Worm (Caenorhabditis elegans) whole organism, young adult: Measurements from ENCODE around the gene vit-2.

ENCODE experiments used
- B0336.3 ChIP-seq: fragments of 200-800 bp; sonication (Bioruptor generic); IDR thresholded peaks from 2 replicates; pipeline ENCODE4 v1.3.6; 2022; ENCODE audit warnings: missing genetic modification characterization, missing compliant biosample characterization
- C06A6.2 ChIP-seq: fragments of 200-800 bp; sonication (Bioruptor generic); conservative IDR thresholded peaks from 2 replicates; pipeline ENCODE4 v1.3.6; 2022; ENCODE audit warnings: missing genetic modification characterization, missing compliant biosample characterization
- D2030.7 ChIP-seq: fragments of 200-800 bp; sonication (Bioruptor generic); IDR thresholded peaks from 2 replicates; pipeline ENCODE4 v1.3.6; 2022; ENCODE audit warnings: missing genetic modification reagents, missing genetic modification characterization, missing compliant biosample characterization
- F23B12.7 ChIP-seq: sonication (generic microtip); optimal IDR thresholded peaks from 2 replicates; lab custom pipeline; 2017; ENCODE audit warnings: missing genetic modification characterization, mild to moderate bottlenecking, missing compliant biosample characterization, antibody characterized with exemption, moderate library complexity; ENCODE audit not compliant: insufficient read depth
- F49E8.2 ChIP-seq: sonication (generic microtip); optimal IDR thresholded peaks from 3 replicates; lab custom pipeline; 2017; ENCODE audit warnings: missing genetic modification characterization, mild to moderate bottlenecking, missing compliant biosample characterization, antibody characterized with exemption, moderate library complexity; ENCODE audit not compliant: insufficient read depth
- F55B11.4 ChIP-seq: sonication (generic microtip); optimal IDR thresholded peaks from 2 replicates; lab custom pipeline; 2016; ENCODE audit warnings: missing compliant biosample characterization, missing genetic modification characterization, borderline replicate concordance; ENCODE audit not compliant: insufficient read depth
- Y79H2A.3 ChIP-seq: fragments of 200-800 bp; sonication (Bioruptor generic); conservative IDR thresholded peaks from 2 replicates; pipeline ENCODE4 v1.3.6; 2022; ENCODE audit warnings: missing genetic modification reagents, missing genetic modification characterization, missing compliant biosample characterization
- aptf-3 ChIP-seq: fragments of 200-800 bp; sonication (Bioruptor generic); IDR thresholded peaks from 2 replicates; pipeline ENCODE4 v1.3.6; 2022; ENCODE audit warnings: missing genetic modification characterization, missing compliant biosample characterization
- atf-7 ChIP-seq: sonication (generic microtip); optimal IDR thresholded peaks from 2 replicates; lab custom pipeline; 2017; ENCODE audit warnings: mild to moderate bottlenecking, missing genetic modification characterization, missing compliant biosample characterization
- athp-1 ChIP-seq: sonication (generic microtip); optimal IDR thresholded peaks from 2 replicates; lab custom pipeline; 2017; ENCODE audit warnings: mild to moderate bottlenecking, missing genetic modification characterization, missing compliant biosample characterization
- attf-6 ChIP-seq: fragments of 200-800 bp; sonication (Bioruptor generic); IDR thresholded peaks from 2 replicates; pipeline ENCODE4 v1.3.6; 2022; ENCODE audit warnings: missing genetic modification reagents, missing genetic modification characterization, missing compliant biosample characterization
- bed-1 ChIP-seq: fragments of 200-800 bp; sonication (Bioruptor generic); IDR thresholded peaks from 2 replicates; pipeline ENCODE4 v1.3.6; 2022; ENCODE audit warnings: missing genetic modification reagents, missing genetic modification characterization, missing compliant biosample characterization
- ceh-27 ChIP-seq: fragments of 200-800 bp; sonication (Bioruptor generic); optimal IDR thresholded peaks from 2 replicates; lab custom pipeline; 2018; ENCODE audit warnings: mild to moderate bottlenecking, missing genetic modification characterization, moderate library complexity, missing compliant biosample characterization
- ceh-79 ChIP-seq: sonication (generic microtip); optimal IDR thresholded peaks from 2 replicates; lab custom pipeline; 2017; ENCODE audit warnings: mild to moderate bottlenecking, missing genetic modification characterization, missing compliant biosample characterization
- chd-7 ChIP-seq: sonication (generic microtip); optimal IDR thresholded peaks from 2 replicates; lab custom pipeline; 2016; ENCODE audit warnings: mild to moderate bottlenecking, missing genetic modification characterization, moderate library complexity, missing compliant biosample characterization
- die-1 ChIP-seq: sonication (generic microtip); optimal IDR thresholded peaks from 2 replicates; lab custom pipeline; 2016; ENCODE audit warnings: missing genotype, mild to moderate bottlenecking, missing genetic modification characterization, missing compliant biosample characterization
- dox-1 ChIP-seq: fragments of 200-800 bp; sonication (Bioruptor generic); IDR thresholded peaks from 2 replicates; pipeline ENCODE4 v1.3.6; 2022; ENCODE audit warnings: missing genetic modification reagents, missing genetic modification characterization, missing compliant biosample characterization
- efl-1 ChIP-seq: fragments of 150-350 bp; optimal IDR thresholded peaks from 2 replicates; lab custom pipeline; 2014; ENCODE audit warnings: missing biosample characterization, missing genetic modification reagents, missing genetic modification characterization
- ekl-4 ChIP-seq: fragments of 200-800 bp; sonication (Bioruptor generic); IDR thresholded peaks from 2 replicates; pipeline ENCODE4 v1.3.6; 2022; ENCODE audit warnings: missing genetic modification reagents, missing genetic modification characterization, missing compliant biosample characterization
- gei-17 ChIP-seq: fragments of 200-800 bp; sonication (Bioruptor generic); optimal IDR thresholded peaks from 2 replicates; lab custom pipeline; 2018; ENCODE audit warnings: mild to moderate bottlenecking, missing genetic modification characterization, missing compliant biosample characterization
- him-1 ChIP-seq: sonication (generic microtip); optimal IDR thresholded peaks from 2 replicates; lab custom pipeline; 2016; ENCODE audit warnings: missing genotype, missing genetic modification reagents, missing genetic modification characterization, missing compliant biosample characterization
- hlh-26 ChIP-seq: fragments of 200-800 bp; sonication (Bioruptor generic); conservative IDR thresholded peaks from 2 replicates; pipeline ENCODE4 v1.3.6; 2022; ENCODE audit warnings: missing genetic modification reagents, missing genetic modification characterization, missing compliant biosample characterization
- let-526 ChIP-seq: fragments of 200-800 bp; sonication (Bioruptor generic); IDR thresholded peaks from 2 replicates; pipeline ENCODE4 v1.3.6; 2022; ENCODE audit warnings: missing genetic modification reagents, missing genetic modification characterization, missing compliant biosample characterization
- lin-26 ChIP-seq: fragments of 200-800 bp; sonication (Bioruptor generic); IDR thresholded peaks from 2 replicates; pipeline ENCODE4 v1.3.6; 2022; ENCODE audit warnings: missing genetic modification reagents, missing genetic modification characterization, missing compliant biosample characterization
- mel-28 ChIP-seq: sonication (generic microtip); optimal IDR thresholded peaks from 2 replicates; lab custom pipeline; 2016; ENCODE audit warnings: borderline replicate concordance, mild to moderate bottlenecking, missing genetic modification characterization, missing compliant biosample characterization
- mxl-1 ChIP-seq: sonication (generic microtip); optimal IDR thresholded peaks from 2 replicates; lab custom pipeline; 2016; ENCODE audit warnings: missing genetic modification characterization, missing compliant biosample characterization
- nhr-90 ChIP-seq: sonication (generic microtip); optimal IDR thresholded peaks from 2 replicates; lab custom pipeline; 2016; ENCODE audit warnings: missing genotype, mild to moderate bottlenecking, missing genetic modification characterization, missing compliant biosample characterization
- pbrm-1 ChIP-seq: fragments of 200-800 bp; sonication (Bioruptor generic); IDR thresholded peaks from 2 replicates; pipeline ENCODE4 v1.3.6; 2022; ENCODE audit warnings: missing genetic modification reagents, missing genetic modification characterization, missing compliant biosample characterization
- pha-4 ChIP-seq: fragments of 150-350 bp; sonication (generic microtip); optimal IDR thresholded peaks from 2 replicates; lab custom pipeline; 2014; ENCODE audit warnings: missing biosample characterization, missing genetic modification reagents, missing genetic modification characterization
- rec-8 ChIP-seq, 2 experiments: sonication (generic microtip); optimal IDR thresholded peaks; 2 replicates each; lab custom pipeline; 2016; ENCODE audit warnings: mild to moderate bottlenecking in 2 of 2, missing genetic modification characterization in 2 of 2, missing genetic modification reagents in 2 of 2, missing genotype in 2 of 2, missing biosample characterization in 1 of 2, missing compliant biosample characterization in 1 of 2, moderate library complexity in 1 of 2
- repo-1 ChIP-seq: sonication (generic microtip); optimal IDR thresholded peaks from 2 replicates; lab custom pipeline; 2017; ENCODE audit warnings: mild to moderate bottlenecking, missing genetic modification characterization, missing compliant biosample characterization
- rpc-1 ChIP-seq, 2 experiments: fragments of 150-350 bp in 1 of 2; sonication (generic microtip) in 1 of 2; optimal IDR thresholded peaks; 2 replicates each; lab custom pipeline; 2014 to 2018; ENCODE audit warnings: missing biosample characterization in 1 of 2, missing genetic modification characterization in 1 of 2, missing genetic modification reagents in 1 of 2, missing genotype in 1 of 2
- snpc-1.1 ChIP-seq: sonication (generic microtip); optimal IDR thresholded peaks from 2 replicates; lab custom pipeline; 2017; ENCODE audit warnings: missing genetic modification characterization, mild to moderate bottlenecking, missing compliant biosample characterization, antibody characterized with exemption, moderate library complexity, missing genotype, missing genetic modification reagents; ENCODE audit not compliant: insufficient read depth
- snpc-3.4 ChIP-seq: sonication (generic microtip); optimal IDR thresholded peaks from 2 replicates; lab custom pipeline; 2017; ENCODE audit warnings: missing genetic modification characterization, mild to moderate bottlenecking, missing compliant biosample characterization, antibody characterized with exemption, moderate library complexity, missing genotype, missing genetic modification reagents
- sptf-2 ChIP-seq: fragments of 200-800 bp; sonication (Bioruptor generic); optimal IDR thresholded peaks from 2 replicates; lab custom pipeline; 2018; ENCODE audit warnings: mild to moderate bottlenecking, missing genetic modification characterization, missing compliant biosample characterization
- tbp1 ChIP-seq: fragments of 200-800 bp; sonication (Bioruptor generic); optimal IDR thresholded peaks from 2 replicates; lab custom pipeline; 2018; ENCODE audit warnings: mild to moderate bottlenecking, missing genetic modification characterization, missing compliant biosample characterization
- unc-62 ChIP-seq: fragments of 150-350 bp; optimal IDR thresholded peaks from 2 replicates; lab custom pipeline; 2014; ENCODE audit warnings: missing biosample characterization, missing genetic modification reagents, missing genetic modification characterization
- xnd-1 ChIP-seq: sonication (generic microtip); optimal IDR thresholded peaks from 2 replicates; lab custom pipeline; 2016; ENCODE audit warnings: missing genotype, missing genetic modification reagents, missing genetic modification characterization, missing compliant biosample characterization
- zim-3 ChIP-seq: sonication (generic microtip); optimal IDR thresholded peaks from 2 replicates; lab custom pipeline; 2017; ENCODE audit warnings: mild to moderate bottlenecking, missing genetic modification characterization, moderate library complexity, missing compliant biosample characterization
- ztf-25 ChIP-seq: fragments of 200-800 bp; sonication (Bioruptor generic); IDR thresholded peaks from 2 replicates; pipeline ENCODE4 v1.3.6; 2022; ENCODE audit warnings: missing genetic modification reagents, missing genetic modification characterization, missing compliant biosample characterization
- ztf-26 ChIP-seq: sonication (generic microtip); optimal IDR thresholded peaks from 2 replicates; lab custom pipeline; 2017; ENCODE audit warnings: missing genetic modification characterization, missing compliant biosample characterization

Gene vit-2

ce11 chrX:5122369-5122768 is 21.5 kb downstream of the vit-2 start (continued):
- no peak for TF ChIP-seq ceh-27
- TF ChIP-seq aptf-3 (GFP tag; lab: Robert Waterston, UW): no peak

- TF ChIP-seq chd-7 (tag; lab: Kevin White, UChicago): no peak
- TF ChIP-seq mxl-1 (tag; lab: Kevin White, UChicago): no peak
- 0 out of 2 replicates have a peak, but pooled peaks have one; percentile 46 for TF ChIP-seq ekl-4 (GFP tag; lab: Robert Waterston, UW)
- 0 out of 2 replicates have a peak, but pooled peaks have one; percentile 9 for TF ChIP-seq attf-6 (GFP tag; lab: Robert Waterston, UW)
- TF ChIP-seq ztf-25 (GFP tag; lab: Robert Waterston, UW): no peak
Observed at ce11 chrX:5122791-5123414, 22.1 kb downstream of the vit-2 start.

- TF ChIP-seq mel-28 (tag; lab: Kevin White, UChicago): no peak
- TF ChIP-seq lin-26: no peak
- no peak for TF ChIP-seq ztf-26 (tag; lab: Kevin White, UChicago)
- TF ChIP-seq ceh-27: no peak
- no peak for TF ChIP-seq rpc-1 (optimal IDR thresholded peaks at IDR 0.05; lab: Kevin White, UChicago)
- TF ChIP-seq rpc-1 (tag; optimal IDR thresholded peaks at IDR 0.05; lab: Kevin White, UChicago): no peak
- TF ChIP-seq rec-8 (tag; optimal IDR thresholded peaks at IDR 0.05; lab: Kevin White, UChicago): no peak
- TF ChIP-seq snpc-1.1 (tag; lab: Kevin White, UChicago): no peak
- no peak for TF ChIP-seq hlh-26
- no peak for TF ChIP-seq B0336.3 (GFP tag; lab: Robert Waterston, UW)
- no peak for TF ChIP-seq Y79H2A.3
Observed at ce11 chrX:5124288-5124687, 23.4 kb downstream of the vit-2 start.

ce11 chrX:5129447-5129846 is 28.6 kb downstream of the vit-2 start:
- TF ChIP-seq D2030.7 (GFP tag; lab: Robert Waterston, UW): no peak
- no peak for TF ChIP-seq F23B12.7
- no peak for TF ChIP-seq ceh-79 (tag; lab: Kevin White, UChicago)
- no peak for TF ChIP-seq F49E8.2 (tag; lab: Kevin White, UChicago)
- no peak for TF ChIP-seq zim-3 (tag; lab: Kevin White, UChicago)
- TF ChIP-seq nhr-90: no peak
- TF ChIP-seq pha-4: no peak
- TF ChIP-seq tbp1 (GFP tag; lab: Kevin White, UChicago): no peak
- no peak for TF ChIP-seq xnd-1 (tag; lab: Kevin White, UChicago)
- no peak for TF ChIP-seq dox-1 (GFP tag; lab: Robert Waterston, UW)

ce11 chrX:5131760-5132159 is 30.9 kb downstream of the vit-2 start:
- no peak for TF ChIP-seq attf-6 (GFP tag; lab: Robert Waterston, UW)
- no peak for TF ChIP-seq efl-1
- no peak for TF ChIP-seq sptf-2
- TF ChIP-seq pbrm-1 (GFP tag; lab: Robert Waterston, UW): no peak
- no peak for TF ChIP-seq unc-62 (GFP tag; lab: Kevin White, UChicago)
- TF ChIP-seq him-1 (tag; lab: Kevin White, UChicago): no peak
- TF ChIP-seq athp-1 (tag; lab: Kevin White, UChicago): no peak
- TF ChIP-seq C06A6.2: no peak
- TF ChIP-seq F55B11.4 (tag; lab: Kevin White, UChicago): no peak
- TF ChIP-seq tbp1 (GFP tag; lab: Kevin White, UChicago): no peak
- TF ChIP-seq die-1 (tag; lab: Kevin White, UChicago): no peak
- no peak for TF ChIP-seq bed-1 (GFP tag; lab: Robert Waterston, UW)
- no peak for TF ChIP-seq atf-7 (tag; lab: Kevin White, UChicago)
- TF ChIP-seq gei-17 (GFP tag; lab: Kevin White, UChicago): no peak
- no peak for TF ChIP-seq ekl-4 (GFP tag; lab: Robert Waterston, UW)
- TF ChIP-seq snpc-3.4: no peak
- no peak for TF ChIP-seq repo-1 (tag; lab: Kevin White, UChicago)
- no peak for TF ChIP-seq let-526 (GFP tag; lab: Robert Waterston, UW)
- no peak for TF ChIP-seq rec-8 (tag; optimal IDR thresholded peaks at IDR 0.05; lab: Kevin White, UChicago)
- TF ChIP-seq, all 124 proteins: peak for 0
